Fruit fly (Drosophila melanogaster): ENCODE data around the gene CG13895.

dm6 chr3L:697055-697427 is 11.0 kb downstream of the CG13895 start:
- TF ChIP-seq cnc (optimal IDR thresholded peaks at IDR 0.05) = no peak
- no peak for TF ChIP-seq bab1 (GFP tag; optimal IDR thresholded peaks at IDR 0.05)
- TF ChIP-seq CG11617 (GFP tag; optimal IDR thresholded peaks at IDR 0.05) = no peak
- no peak for TF ChIP-seq toe (GFP tag; optimal IDR thresholded peaks at IDR 0.05)
- no peak for TF ChIP-seq Mnt (GFP tag; optimal IDR thresholded peaks at IDR 0.05)
- no peak for TF ChIP-seq kay (GFP tag; ENCODE audit: borderline replicate concordance)
- TF ChIP-seq CG12768 (GFP tag; optimal IDR thresholded peaks at IDR 0.05) = no peak
- TF ChIP-seq CG33017 (tag; optimal IDR thresholded peaks at IDR 0.05) = no peak
